Worm (Caenorhabditis elegans) whole organism, midembryonic: ENCODE data around the gene F36G9.13.

Experiments used
- T22C8.4 ChIP-seq: fragments of 200-800 bp; sonication (Bioruptor generic); IDR thresholded peaks from 2 replicates; pipeline ENCODE4 v1.3.6; 2022; ENCODE audit warnings: missing genetic modification characterization, missing compliant biosample characterization
- cog-1 ChIP-seq: sonication (generic microtip); optimal IDR thresholded peaks from 2 replicates; lab custom pipeline; 2016; ENCODE audit warnings: missing genetic modification characterization, missing compliant biosample characterization
- flt-1 ChIP-seq: fragments of 200-800 bp; sonication (Bioruptor generic); IDR thresholded peaks from 2 replicates; pipeline ENCODE4 v1.3.6; 2022; ENCODE audit warnings: missing genetic modification characterization, missing compliant biosample characterization
- klf-2 ChIP-seq: fragments of 200-800 bp; sonication (Bioruptor generic); conservative IDR thresholded peaks from 2 replicates; pipeline ENCODE4 v1.3.6; 2022; ENCODE audit warnings: missing genetic modification reagents, missing genetic modification characterization, missing compliant biosample characterization
- med-1 ChIP-seq: sonication (generic microtip); optimal IDR thresholded peaks from 2 replicates; lab custom pipeline; 2017; ENCODE audit warnings: missing genetic modification characterization, mild to moderate bottlenecking, missing compliant biosample characterization, antibody characterized with exemption, missing genetic modification reagents; ENCODE audit not compliant: insufficient read depth
- ref-1 ChIP-seq: fragments of 200-800 bp; sonication (Bioruptor generic); conservative IDR thresholded peaks from 2 replicates; pipeline ENCODE4 v1.3.6; 2022; ENCODE audit warnings: missing genetic modification reagents, missing genetic modification characterization, missing compliant biosample characterization
- tab-1 ChIP-seq: fragments of 200-800 bp; sonication (Bioruptor generic); IDR thresholded peaks from 2 replicates; pipeline ENCODE4 v1.3.6; 2022; ENCODE audit warnings: missing genetic modification characterization, missing compliant biosample characterization
- ztf-23 ChIP-seq: fragments of 200-800 bp; sonication (Bioruptor generic); IDR thresholded peaks from 2 replicates; pipeline ENCODE4 v1.3.6; 2022; ENCODE audit warnings: missing genetic modification reagents, missing genetic modification characterization, missing compliant biosample characterization
- ztf-29 ChIP-seq: fragments of 200-800 bp; sonication (Bioruptor generic); IDR thresholded peaks from 2 replicates; pipeline ENCODE4 v1.3.6; 2022; ENCODE audit warnings: missing genetic modification reagents, missing genetic modification characterization, missing compliant biosample characterization

Gene F36G9.13

ce11 chrV:16036166-16036565 lies 53.1 kb downstream of the F36G9.13 start, which contains the start of gene T10C6.10:
T10C6.10 (plus strand) TSS chrV:16036413.
- no peak for TF ChIP-seq ref-1 (GFP tag; lab: Robert Waterston, UW)
- no peak for TF ChIP-seq flt-1 (GFP tag; lab: Robert Waterston, UW)
- no peak for TF ChIP-seq klf-2 (GFP tag; lab: Robert Waterston, UW)
- no peak for TF ChIP-seq cog-1 (tag; lab: Kevin White, UChicago)
- no peak for TF ChIP-seq tab-1
- TF ChIP-seq ztf-29 (GFP tag; lab: Robert Waterston, UW) = no peak
- TF ChIP-seq ztf-23 (GFP tag; lab: Robert Waterston, UW) = no peak
- no peak for TF ChIP-seq T22C8.4 (GFP tag; lab: Robert Waterston, UW)
- no peak for TF ChIP-seq med-1
